Fruit fly (Drosophila melanogaster): Measurements from ENCODE around the gene emei.

emei gene

dm6 chr3L:11070372-11070854 lies 39.1 kb upstream of the emei start, which contains the start of gene Mocs1 (continued):
- TF ChIP-seq CG2889 (GFP tag; IDR thresholded peaks at IDR 0.05) (no peak), gsb (GFP tag; IDR thresholded peaks at IDR 0.05) (no peak), chn (GFP tag; optimal IDR thresholded peaks at IDR 0.05) (no peak), Nf-YC (tag; optimal IDR thresholded peaks at IDR 0.05) (peak; percentile 38), CG1233 (GFP tag; optimal IDR thresholded peaks at IDR 0.05) (no peak), Fer2 (tag; optimal IDR thresholded peaks at IDR 0.05) (no peak), CG14710 (tag; optimal IDR thresholded peaks at IDR 0.05) (no peak), CG42726 (GFP tag; IDR thresholded peaks at IDR 0.05; ENCODE audit: partially characterized antibody) (peak; percentile 26; the same call in 1 of the 2 replicates), gfzf (GFP tag; optimal IDR thresholded peaks at IDR 0.05) (no peak), CG4820 (GFP tag; optimal IDR thresholded peaks at IDR 0.05) (no peak), CG1647 (GFP tag; optimal IDR thresholded peaks at IDR 0.05) (no peak), az2 (GFP tag; optimal IDR thresholded peaks at IDR 0.05) (no peak), shn (GFP tag; optimal IDR thresholded peaks at IDR 0.05) (no peak), schlank (tag; optimal IDR thresholded peaks at IDR 0.05) (no peak), vnd (GFP tag; IDR thresholded peaks at IDR 0.05; ENCODE audit: partially characterized antibody) (no peak), ro (GFP tag; IDR thresholded peaks at IDR 0.05) (no peak), CG6689 (GFP tag; IDR thresholded peaks at IDR 0.05) (no peak), CG15601 (tag; optimal IDR thresholded peaks at IDR 0.05) (no peak), Bdp1 (GFP tag; optimal IDR thresholded peaks at IDR 0.05) (no peak), E2f1 (GFP tag; IDR thresholded peaks at IDR 0.05) (no peak), sens-2 (GFP tag; IDR thresholded peaks at IDR 0.05) (no peak), Usf (GFP tag; optimal IDR thresholded peaks at IDR 0.05) (no peak), CG9215 (GFP tag; IDR thresholded peaks at IDR 0.05) (no peak), Dp (GFP tag; optimal IDR thresholded peaks at IDR 0.05) (no peak), Hmx (GFP tag; optimal IDR thresholded peaks at IDR 0.05) (no peak), CG4282 (GFP tag; optimal IDR thresholded peaks at IDR 0.05) (no peak), CG11456 (GFP tag; IDR thresholded peaks at IDR 0.05) (no peak), Fer1 (GFP tag; optimal IDR thresholded peaks at IDR 0.05) (peak; percentile 41), Mad (GFP tag; optimal IDR thresholded peaks at IDR 0.05) (no peak), CG15514 (GFP tag; optimal IDR thresholded peaks at IDR 0.05) (peak; percentile 53), CG10462 (GFP tag; optimal IDR thresholded peaks at IDR 0.05) (no peak), bbx (GFP tag; IDR thresholded peaks at IDR 0.05; ENCODE audit: partially characterized antibody) (no peak), salm (tag; optimal IDR thresholded peaks at IDR 0.05) (no peak), otp (GFP tag; IDR thresholded peaks at IDR 0.05) (0 out of 3 replicates have a peak, but pooled peaks have one; percentile 24), CG7786 (GFP tag; optimal IDR thresholded peaks at IDR 0.05) (no peak), CG12769 (tag; optimal IDR thresholded peaks at IDR 0.05) (peak; percentile 38), Dbx (GFP tag; IDR thresholded peaks at IDR 0.05) (peak; percentile 32; the same call in 1 of the 3 replicates), onecut (GFP tag; IDR thresholded peaks at IDR 0.05) (no peak), Abd-B (GFP tag; optimal IDR thresholded peaks at IDR 0.05) (no peak), CG6254 (GFP tag; optimal IDR thresholded peaks at IDR 0.05) (no peak), CG6654 (GFP tag; optimal IDR thresholded peaks at IDR 0.05) (no peak), CG7372 (GFP tag; IDR thresholded peaks at IDR 0.05) (no peak), E2f2 (GFP tag; IDR thresholded peaks at IDR 0.05) (no peak), abd-A (tag; optimal IDR thresholded peaks at IDR 0.05) (no peak), row (GFP tag; IDR thresholded peaks at IDR 0.05) (no peak), gt (GFP tag; IDR thresholded peaks at IDR 0.05) (no peak), CG9727 (GFP tag; optimal IDR thresholded peaks at IDR 0.05) (no peak), CG9932 (GFP tag; IDR thresholded peaks at IDR 0.05) (peak; percentile 52), bigmax (GFP tag; optimal IDR thresholded peaks at IDR 0.05) (no peak), CG10654 (GFP tag; optimal IDR thresholded peaks at IDR 0.05) (no peak), CG33213 (GFP tag; optimal IDR thresholded peaks at IDR 0.05) (no peak), CG2875 (GFP tag; optimal IDR thresholded peaks at IDR 0.05) (no peak)
